Worm (Caenorhabditis elegans) whole organism, late embryonic: ENCODE measurements around the gene F17E9.4.

Source experiments
- ahr-1 ChIP-seq: sonication (generic microtip); optimal IDR thresholded peaks from 2 replicates; lab custom pipeline; 2016; ENCODE audit warnings: missing genetic modification characterization, missing compliant biosample characterization
- ama-1 ChIP-seq: fragments of 150-350 bp; optimal IDR thresholded peaks from 2 replicates; lab custom pipeline; 2014
- dmd-4 ChIP-seq: sonication (generic microtip); optimal IDR thresholded peaks from 2 replicates; lab custom pipeline; 2016; ENCODE audit warnings: borderline replicate concordance, missing genetic modification characterization, missing compliant biosample characterization
- dve-1 ChIP-seq: sonication (generic microtip); optimal IDR thresholded peaks from 2 replicates; lab custom pipeline; 2017; ENCODE audit warnings: antibody characterized with exemption, mild to moderate bottlenecking, missing genetic modification characterization, missing compliant biosample characterization
- hlh-30 ChIP-seq: sonication (generic microtip); optimal IDR thresholded peaks from 2 replicates; lab custom pipeline; 2017; ENCODE audit warnings: antibody characterized with exemption, missing genetic modification characterization, missing compliant biosample characterization; ENCODE audit not compliant: insufficient read depth
- hlh-8 ChIP-seq: sonication (generic microtip); optimal IDR thresholded peaks from 2 replicates; lab custom pipeline; 2016; ENCODE audit warnings: missing genotype, missing genetic modification characterization, missing compliant biosample characterization
- pqm-1 ChIP-seq: sonication (generic microtip); optimal IDR thresholded peaks from 2 replicates; lab custom pipeline; 2016; ENCODE audit warnings: missing genetic modification characterization, missing compliant biosample characterization
- sox-4 ChIP-seq: sonication (generic microtip); optimal IDR thresholded peaks from 2 replicates; lab custom pipeline; 2017; ENCODE audit warnings: mild to moderate bottlenecking, missing genetic modification characterization, inconsistent platforms, missing compliant biosample characterization
- tbx-2 ChIP-seq: sonication (generic microtip); optimal IDR thresholded peaks from 2 replicates; lab custom pipeline; 2016; ENCODE audit warnings: missing genetic modification characterization, missing compliant biosample characterization
- unc-42 ChIP-seq: sonication (generic microtip); optimal IDR thresholded peaks from 2 replicates; lab custom pipeline; 2016; ENCODE audit warnings: missing genotype, missing genetic modification characterization, missing compliant biosample characterization
- unc-55 ChIP-seq: sonication (generic microtip); optimal IDR thresholded peaks from 2 replicates; lab custom pipeline; 2017; ENCODE audit warnings: missing biosample characterization, missing genetic modification reagents, missing genetic modification characterization

DNA sequence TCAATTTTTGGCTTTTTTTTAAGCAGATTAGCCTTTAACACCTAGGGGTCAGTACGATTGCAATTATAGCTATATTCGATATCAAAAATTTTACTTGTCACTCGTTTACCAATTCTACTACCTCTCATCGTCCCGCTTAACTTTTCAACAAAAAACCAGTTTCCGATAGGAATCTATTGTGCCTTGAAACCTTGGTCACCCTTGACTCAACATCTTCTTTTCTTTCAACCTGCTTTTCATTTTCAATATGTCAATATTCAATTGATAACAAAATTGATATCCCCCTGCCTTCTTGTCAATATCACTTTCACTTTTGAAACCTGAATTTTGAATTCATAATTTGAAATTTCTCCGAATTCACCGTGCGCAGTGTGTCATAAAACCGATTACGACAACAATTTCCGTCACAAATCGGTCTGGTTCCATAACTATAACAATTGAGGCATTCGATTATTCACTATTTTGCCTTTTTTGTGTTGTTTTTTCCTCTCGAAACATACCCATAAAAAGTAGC lies 45.5 kb upstream of the F17E9.4 start:
- TF ChIP-seq dve-1 (tag; lab: Kevin White, UChicago) (no peak), pqm-1 (no peak), ama-1 (lab: Kevin White, UChicago) (no peak), hlh-8 (tag; lab: Kevin White, UChicago) (no peak), hlh-30 (tag; lab: Kevin White, UChicago) (no peak), unc-42 (tag; lab: Kevin White, UChicago) (no peak), unc-55 (GFP tag; lab: Kevin White, UChicago) (no peak), ahr-1 (no peak), dmd-4 (tag; lab: Kevin White, UChicago) (no peak), sox-4 (no peak), tbx-2 (no peak)
